Worm (Caenorhabditis elegans) whole organism, young adult: Measurements from ENCODE around the gene srj-18.
A peak's percentile ranks its signal among the peaks of the same experiment; 100 is the strongest.

Experiments used
- B0035.1 ChIP-seq: sonication (generic microtip); optimal IDR thresholded peaks from 2 replicates; lab custom pipeline; 2016; ENCODE audit warnings: missing genetic modification characterization, mild to moderate bottlenecking, missing compliant biosample characterization, missing genotype, missing genetic modification reagents
- D2030.7 ChIP-seq: fragments of 200-800 bp; sonication (Bioruptor generic); IDR thresholded peaks from 2 replicates; pipeline ENCODE4 v1.3.6; 2022; ENCODE audit warnings: missing genetic modification reagents, missing genetic modification characterization, missing compliant biosample characterization
- F23B12.7 ChIP-seq: sonication (generic microtip); optimal IDR thresholded peaks from 2 replicates; lab custom pipeline; 2017; ENCODE audit warnings: missing genetic modification characterization, mild to moderate bottlenecking, missing compliant biosample characterization, antibody characterized with exemption, moderate library complexity; ENCODE audit not compliant: insufficient read depth
- F33H1.4 ChIP-seq: fragments of 200-800 bp; sonication (Bioruptor generic); IDR thresholded peaks from 2 replicates; pipeline ENCODE4 v1.3.6; 2022; ENCODE audit warnings: missing genetic modification reagents, missing genetic modification characterization, missing compliant biosample characterization
- F49E8.2 ChIP-seq: sonication (generic microtip); optimal IDR thresholded peaks from 3 replicates; lab custom pipeline; 2017; ENCODE audit warnings: missing genetic modification characterization, mild to moderate bottlenecking, missing compliant biosample characterization, antibody characterized with exemption, moderate library complexity; ENCODE audit not compliant: insufficient read depth
- F55B11.4 ChIP-seq: sonication (generic microtip); optimal IDR thresholded peaks from 2 replicates; lab custom pipeline; 2016; ENCODE audit warnings: missing compliant biosample characterization, missing genetic modification characterization, borderline replicate concordance; ENCODE audit not compliant: insufficient read depth
- F57A8.1 ChIP-seq: fragments of 200-800 bp; sonication (Bioruptor generic); optimal IDR thresholded peaks from 2 replicates; lab custom pipeline; 2018; ENCODE audit warnings: mild to moderate bottlenecking, missing genetic modification characterization, moderate library complexity, missing compliant biosample characterization
- F57C9.4 ChIP-seq: sonication (generic microtip); optimal IDR thresholded peaks from 2 replicates; lab custom pipeline; 2017; ENCODE audit warnings: mild to moderate bottlenecking, missing genetic modification characterization, missing compliant biosample characterization
- Y53F4B.3 ChIP-seq: fragments of 200-800 bp; sonication (Bioruptor generic); IDR thresholded peaks from 2 replicates; pipeline ENCODE4 v1.3.6; 2022; ENCODE audit warnings: missing genetic modification reagents, missing genetic modification characterization, missing compliant biosample characterization
- akir-1 ChIP-seq: fragments of 200-800 bp; sonication (Bioruptor generic); optimal IDR thresholded peaks from 2 replicates; lab custom pipeline; 2018; ENCODE audit warnings: mild to moderate bottlenecking, missing genetic modification characterization, moderate library complexity, missing compliant biosample characterization
- atf-7 ChIP-seq: sonication (generic microtip); optimal IDR thresholded peaks from 2 replicates; lab custom pipeline; 2017; ENCODE audit warnings: mild to moderate bottlenecking, missing genetic modification characterization, missing compliant biosample characterization
- cebp-1 ChIP-seq, 2 experiments: fragments of 200-800 bp in 1 of 2; sonication (Bioruptor generic) in 1 of 2; sonication (generic microtip) in 1 of 2; IDR thresholded peaks in 1 of 2; optimal IDR thresholded peaks in 1 of 2; 2 replicates each; pipeline versions ENCODE4 v1.3.6 to Lab custom; 2017 to 2022; ENCODE audit warnings: missing compliant biosample characterization in 2 of 2, missing genetic modification characterization in 2 of 2, mild to moderate bottlenecking in 1 of 2, missing genetic modification reagents in 1 of 2, moderate library complexity in 1 of 2
- cebp-2 ChIP-seq: fragments of 200-800 bp; sonication (Bioruptor generic); IDR thresholded peaks from 2 replicates; pipeline ENCODE4 v1.3.6; 2022; ENCODE audit warnings: missing genetic modification characterization, missing compliant biosample characterization
- ceh-91 ChIP-seq: fragments of 200-800 bp; sonication (Bioruptor generic); IDR thresholded peaks from 2 replicates; pipeline ENCODE4 v1.3.6; 2022; ENCODE audit warnings: missing genetic modification reagents, missing genetic modification characterization, missing compliant biosample characterization
- chd-7 ChIP-seq: sonication (generic microtip); optimal IDR thresholded peaks from 2 replicates; lab custom pipeline; 2016; ENCODE audit warnings: mild to moderate bottlenecking, missing genetic modification characterization, moderate library complexity, missing compliant biosample characterization
- dox-1 ChIP-seq: fragments of 200-800 bp; sonication (Bioruptor generic); IDR thresholded peaks from 2 replicates; pipeline ENCODE4 v1.3.6; 2022; ENCODE audit warnings: missing genetic modification reagents, missing genetic modification characterization, missing compliant biosample characterization
- efl-1 ChIP-seq: fragments of 150-350 bp; optimal IDR thresholded peaks from 2 replicates; lab custom pipeline; 2014; ENCODE audit warnings: missing biosample characterization, missing genetic modification reagents, missing genetic modification characterization
- gei-17 ChIP-seq: fragments of 200-800 bp; sonication (Bioruptor generic); optimal IDR thresholded peaks from 2 replicates; lab custom pipeline; 2018; ENCODE audit warnings: mild to moderate bottlenecking, missing genetic modification characterization, missing compliant biosample characterization
- hsf-1 ChIP-seq: fragments of 200-800 bp; sonication (Bioruptor generic); IDR thresholded peaks from 2 replicates; pipeline ENCODE4 v1.3.6; 2022; ENCODE audit warnings: missing genetic modification reagents, missing genetic modification characterization, missing compliant biosample characterization
- lag-1 ChIP-seq: fragments of 200-800 bp; sonication (Bioruptor generic); IDR thresholded peaks from 2 replicates; pipeline ENCODE4 v1.3.6; 2022; ENCODE audit warnings: missing genetic modification reagents, missing genetic modification characterization, missing compliant biosample characterization
- lin-26 ChIP-seq: fragments of 200-800 bp; sonication (Bioruptor generic); IDR thresholded peaks from 2 replicates; pipeline ENCODE4 v1.3.6; 2022; ENCODE audit warnings: missing genetic modification reagents, missing genetic modification characterization, missing compliant biosample characterization
- lir-1 ChIP-seq: fragments of 200-800 bp; sonication (Bioruptor generic); conservative IDR thresholded peaks from 2 replicates; pipeline ENCODE4 v1.3.6; 2022; ENCODE audit warnings: missing genetic modification reagents, missing genetic modification characterization, missing compliant biosample characterization
- lsl-1 ChIP-seq: fragments of 200-800 bp; sonication (Bioruptor generic); optimal IDR thresholded peaks from 2 replicates; lab custom pipeline; 2018; ENCODE audit warnings: mild to moderate bottlenecking, missing genetic modification characterization, moderate library complexity, missing compliant biosample characterization
- mxl-1 ChIP-seq: sonication (generic microtip); optimal IDR thresholded peaks from 2 replicates; lab custom pipeline; 2016; ENCODE audit warnings: missing genetic modification characterization, missing compliant biosample characterization
- nfya-2 ChIP-seq: fragments of 200-800 bp; sonication (Bioruptor generic); IDR thresholded peaks from 2 replicates; pipeline ENCODE4 v1.3.6; 2022; ENCODE audit warnings: missing genetic modification reagents, missing genetic modification characterization, missing compliant biosample characterization
- nhr-120 ChIP-seq: fragments of 200-800 bp; sonication (Bioruptor generic); IDR thresholded peaks from 2 replicates; pipeline ENCODE4 v1.3.6; 2022; ENCODE audit warnings: missing genetic modification characterization, missing compliant biosample characterization
- nhr-80 ChIP-seq: sonication (generic microtip); optimal IDR thresholded peaks from 2 replicates; lab custom pipeline; 2016; ENCODE audit warnings: missing genetic modification characterization, missing compliant biosample characterization
- pbrm-1 ChIP-seq: fragments of 200-800 bp; sonication (Bioruptor generic); IDR thresholded peaks from 2 replicates; pipeline ENCODE4 v1.3.6; 2022; ENCODE audit warnings: missing genetic modification reagents, missing genetic modification characterization, missing compliant biosample characterization
- pha-4 ChIP-seq: fragments of 150-350 bp; sonication (generic microtip); optimal IDR thresholded peaks from 2 replicates; lab custom pipeline; 2014; ENCODE audit warnings: missing biosample characterization, missing genetic modification reagents, missing genetic modification characterization
- snpc-4 ChIP-seq, 5 experiments: fragments of 150-350 bp in 1 of 5; sonication (generic microtip) in 4 of 5; optimal IDR thresholded peaks; 2 replicates each; lab custom pipeline; 2014 to 2018; ENCODE audit warnings: missing genetic modification characterization in 5 of 5, missing biosample characterization in 3 of 5, antibody characterized with exemption in 2 of 5, mild to moderate bottlenecking in 2 of 5, missing compliant biosample characterization in 2 of 5, missing genotype in 2 of 5, moderate library complexity in 2 of 5, missing genetic modification reagents in 1 of 5
- somi-1 ChIP-seq: fragments of 200-800 bp; sonication (Bioruptor generic); optimal IDR thresholded peaks from 2 replicates; lab custom pipeline; 2018; ENCODE audit warnings: mild to moderate bottlenecking, missing genetic modification characterization, missing compliant biosample characterization
- tbx-9 ChIP-seq: sonication (generic microtip); optimal IDR thresholded peaks from 2 replicates; lab custom pipeline; 2016; ENCODE audit warnings: borderline replicate concordance, missing genetic modification characterization, inconsistent platforms, missing compliant biosample characterization
- unc-130 ChIP-seq: sonication (generic microtip); optimal IDR thresholded peaks from 2 replicates; lab custom pipeline; 2016; ENCODE audit warnings: missing genetic modification reagents, missing genetic modification characterization, missing compliant biosample characterization
- zfh-2 ChIP-seq: fragments of 200-800 bp; sonication (Bioruptor generic); conservative IDR thresholded peaks from 2 replicates; pipeline ENCODE4 v1.3.6; 2022; ENCODE audit warnings: missing genetic modification reagents, missing genetic modification characterization, missing compliant biosample characterization
- ztf-28 ChIP-seq: fragments of 200-800 bp; sonication (Bioruptor generic); IDR thresholded peaks from 2 replicates; pipeline ENCODE4 v1.3.6; 2022; ENCODE audit warnings: missing genetic modification reagents, missing genetic modification characterization, missing compliant biosample characterization
- ztf-3 ChIP-seq: fragments of 200-800 bp; sonication (Bioruptor generic); optimal IDR thresholded peaks from 2 replicates; lab custom pipeline; 2018; ENCODE audit warnings: mild to moderate bottlenecking, missing genetic modification characterization, missing compliant biosample characterization

srj-18 gene

ce11 chrV:2761470-2761869, 12.7 kb upstream of the srj-18 start:
- TF ChIP-seq zfh-2 (GFP tag; lab: Robert Waterston, UW): peak; percentile 75
- TF ChIP-seq gei-17 (GFP tag; lab: Kevin White, UChicago): no peak

- TF ChIP-seq chd-7 (tag; lab: Kevin White, UChicago) (no peak), lsl-1 (GFP tag; lab: Kevin White, UChicago) (no peak), pbrm-1 (GFP tag; lab: Robert Waterston, UW) (no peak), F49E8.2 (no peak), D2030.7 (GFP tag; lab: Robert Waterston, UW) (no peak), nfya-2 (no peak), F23B12.7 (tag; lab: Kevin White, UChicago) (no peak), ztf-28 (GFP tag; lab: Robert Waterston, UW) (no peak), F57A8.1 (GFP tag; lab: Kevin White, UChicago) (no peak), pha-4 (no peak), B0035.1 (no peak), ztf-3 (no peak), hsf-1 (GFP tag; lab: Robert Waterston, UW) (no peak), lin-26 (GFP tag; lab: Robert Waterston, UW) (no peak), F57C9.4 (no peak), unc-130 (GFP tag; lab: Kevin White, UChicago) (no peak)
- TF ChIP-seq, all 124 proteins: peak for 0
Measured at ce11 chrV:2763105-2763504, 11.0 kb upstream of the srj-18 start, which contains the start of gene R05D8.7. Gene R05D8.7, minus strand, starts transcription at chrV:2763208.

- peak; percentile 83 for TF ChIP-seq nhr-80 (tag; lab: Kevin White, UChicago)
- 0 out of 2 replicates have a peak, but pooled peaks have one; percentile 23 for TF ChIP-seq dox-1
- TF ChIP-seq lir-1 (GFP tag; lab: Robert Waterston, UW): no peak
- no peak for TF ChIP-seq cebp-2
- no peak for TF ChIP-seq nhr-120
Measured at ce11 chrV:2765052-2765451, 9.1 kb upstream of the srj-18 start, which contains the start of gene dhs-14. Gene dhs-14, minus strand, starts transcription at chrV:2765200.

ce11 chrV:2767465-2767864, 6.7 kb upstream of the srj-18 start, which contains the start of gene R05D8.9:
Gene R05D8.9, minus strand, starts transcription at chrV:2767565.
- no peak for TF ChIP-seq cebp-2
- TF ChIP-seq F55B11.4 (tag; lab: Kevin White, UChicago): no peak
- no peak for TF ChIP-seq F33H1.4
- TF ChIP-seq atf-7 (tag; lab: Kevin White, UChicago): no peak
- no peak for TF ChIP-seq cebp-1 (GFP tag; IDR thresholded peaks at IDR 0.05; lab: Robert Waterston, UW)
- no peak for TF ChIP-seq cebp-1 (tag; optimal IDR thresholded peaks at IDR 0.05; lab: Kevin White, UChicago)
- TF ChIP-seq Y53F4B.3 (GFP tag; lab: Robert Waterston, UW): no peak
- no peak for TF ChIP-seq akir-1 (GFP tag; lab: Kevin White, UChicago)
- no peak for TF ChIP-seq efl-1 (GFP tag; lab: Kevin White, UChicago)
- no peak for TF ChIP-seq somi-1 (GFP tag; lab: Kevin White, UChicago)
- no peak for TF ChIP-seq tbx-9 (tag; lab: Kevin White, UChicago)
- TF ChIP-seq mxl-1 (tag; lab: Kevin White, UChicago): no peak
- TF ChIP-seq snpc-4 (GFP tag; optimal IDR thresholded peaks at IDR 0.05; lab: Kevin White, UChicago): no peak
- TF ChIP-seq snpc-4 (tag; optimal IDR thresholded peaks at IDR 0.05; lab: Kevin White, UChicago): no peak
- TF ChIP-seq ceh-91: no peak
- no peak for TF ChIP-seq lag-1 (GFP tag; lab: Robert Waterston, UW)
